Fruit fly (Drosophila melanogaster) whole organism, adult: ENCODE data around the gene cl.

ENCODE experiments used
- CG12768 ChIP-seq: fragments of 200-800 bp; sonication (Bioruptor generic); optimal IDR thresholded peaks from 2 replicates; lab custom pipeline; 2017; ENCODE audit warnings: missing biosample characterization, missing genetic modification characterization, mild to moderate bottlenecking, moderate library complexity, missing genetic modification reagents
- CG14711 ChIP-seq: fragments of 200-800 bp; sonication (Bioruptor generic); optimal IDR thresholded peaks from 2 replicates; lab custom pipeline; 2018; ENCODE audit warnings: missing biosample characterization, mild to moderate bottlenecking, missing genetic modification characterization, moderate library complexity
- CG5204 ChIP-seq: fragments of 200-800 bp; sonication (Bioruptor generic); optimal IDR thresholded peaks from 2 replicates; lab custom pipeline; 2016; ENCODE audit warnings: missing biosample characterization, missing genetic modification characterization
- CG7045 ChIP-seq: fragments of 200-800 bp; sonication (Bioruptor generic); optimal IDR thresholded peaks from 2 replicates; lab custom pipeline; 2017; ENCODE audit warnings: missing biosample characterization, mild to moderate bottlenecking, missing genetic modification characterization
- CG7101 ChIP-seq: fragments of 200-800 bp; sonication (Bioruptor generic); optimal IDR thresholded peaks from 2 replicates; lab custom pipeline; 2018; ENCODE audit warnings: missing biosample characterization, mild to moderate bottlenecking, missing genetic modification characterization, moderate library complexity
- Crg-1 ChIP-seq: fragments of 200-800 bp; sonication (Bioruptor generic); optimal IDR thresholded peaks from 2 replicates; lab custom pipeline; 2016; ENCODE audit warnings: missing biosample characterization, missing genetic modification characterization
- Mnt ChIP-seq: fragments of 200-800 bp; sonication (Bioruptor generic); optimal IDR thresholded peaks from 2 replicates; lab custom pipeline; 2016; ENCODE audit warnings: missing biosample characterization, mild to moderate bottlenecking, missing genetic modification characterization
- bab1 ChIP-seq: fragments of 200-800 bp; sonication (Bioruptor generic); optimal IDR thresholded peaks from 3 replicates; lab custom pipeline; 2019; ENCODE audit warnings: missing biosample characterization, mild to moderate bottlenecking, missing genetic modification characterization, moderate library complexity
- cic ChIP-seq: fragments of 200-800 bp; sonication (Bioruptor generic); optimal IDR thresholded peaks from 2 replicates; lab custom pipeline; 2017; ENCODE audit warnings: missing biosample characterization, mild to moderate bottlenecking, missing genetic modification characterization, moderate library complexity
- toe ChIP-seq: fragments of 200-800 bp; sonication (Bioruptor generic); optimal IDR thresholded peaks from 2 replicates; lab custom pipeline; 2016; ENCODE audit warnings: missing biosample characterization, missing genetic modification characterization

dm6 chr2L:5519846-5520384 is at the start of gene cl, which contains the start of gene CG7382:
- TF ChIP-seq CG7045 (peak; percentile 36), CG12768 (GFP tag; lab: Kevin White, UChicago) (no peak), cic (GFP tag; lab: Kevin White, UChicago) (peak; percentile 15), CG5204 (no peak), Crg-1 (GFP tag; lab: Kevin White, UChicago) (no peak), toe (GFP tag; lab: Kevin White, UChicago) (peak; percentile 69), Mnt (no peak), bab1 (GFP tag; lab: Kevin White, UChicago) (no peak), CG7101 (tag; lab: Kevin White, UChicago) (peak; percentile 21), CG14711 (peak; percentile 92)
